Worm (Caenorhabditis elegans) whole organism, young adult: ENCODE data around the gene srx-33.

Experiments
- B0336.3 ChIP-seq: fragments of 200-800 bp; sonication (Bioruptor generic); IDR thresholded peaks from 2 replicates; pipeline ENCODE4 v1.3.6; 2022; ENCODE audit warnings: missing genetic modification characterization, missing compliant biosample characterization
- F22D6.2 ChIP-seq: sonication (generic microtip); optimal IDR thresholded peaks from 2 replicates; lab custom pipeline; 2016; ENCODE audit warnings: mild to moderate bottlenecking, missing genetic modification characterization, missing compliant biosample characterization
- F57C9.4 ChIP-seq: sonication (generic microtip); optimal IDR thresholded peaks from 2 replicates; lab custom pipeline; 2017; ENCODE audit warnings: mild to moderate bottlenecking, missing genetic modification characterization, missing compliant biosample characterization
- K11D2.4 ChIP-seq: fragments of 200-800 bp; sonication (Bioruptor generic); IDR thresholded peaks from 2 replicates; pipeline ENCODE4 v1.3.6; 2022; ENCODE audit warnings: missing genetic modification reagents, missing genetic modification characterization, missing compliant biosample characterization
- K12H6.12 ChIP-seq: fragments of 200-800 bp; sonication (Bioruptor generic); optimal IDR thresholded peaks from 2 replicates; lab custom pipeline; 2018; ENCODE audit warnings: mild to moderate bottlenecking, missing genetic modification characterization, missing compliant biosample characterization
- Y53F4B.3 ChIP-seq: fragments of 200-800 bp; sonication (Bioruptor generic); IDR thresholded peaks from 2 replicates; pipeline ENCODE4 v1.3.6; 2022; ENCODE audit warnings: missing genetic modification reagents, missing genetic modification characterization, missing compliant biosample characterization
- Y53G8AR.9 ChIP-seq: fragments of 200-800 bp; sonication (Bioruptor generic); conservative IDR thresholded peaks from 2 replicates; pipeline ENCODE4 v1.3.6; 2022; ENCODE audit warnings: missing genetic modification reagents, missing genetic modification characterization, missing compliant biosample characterization
- Y67H2A.10 ChIP-seq: fragments of 200-800 bp; sonication (Bioruptor generic); conservative IDR thresholded peaks from 2 replicates; pipeline ENCODE4 v1.3.6; 2022; ENCODE audit warnings: missing genetic modification reagents, missing genetic modification characterization, missing compliant biosample characterization
- ZK185.1 ChIP-seq: sonication (generic microtip); optimal IDR thresholded peaks from 2 replicates; lab custom pipeline; 2016; ENCODE audit warnings: mild to moderate bottlenecking, missing genetic modification characterization, missing compliant biosample characterization; ENCODE audit not compliant: poor library complexity, severe bottlenecking
- ama-1 ChIP-seq, 3 experiments: fragments of 150-350 bp in 1 of 3; sonication (generic microtip) in 2 of 3; optimal IDR thresholded peaks; 2 replicates each; lab custom pipeline; 2014 to 2018; ENCODE audit warnings: missing biosample characterization in 2 of 3, missing genetic modification characterization in 2 of 3, missing genetic modification reagents in 2 of 3
- atf-7 ChIP-seq: sonication (generic microtip); optimal IDR thresholded peaks from 2 replicates; lab custom pipeline; 2017; ENCODE audit warnings: mild to moderate bottlenecking, missing genetic modification characterization, missing compliant biosample characterization
- attf-5 ChIP-seq: fragments of 200-800 bp; sonication (Bioruptor generic); optimal IDR thresholded peaks from 2 replicates; lab custom pipeline; 2018; ENCODE audit warnings: mild to moderate bottlenecking, missing genetic modification characterization, missing compliant biosample characterization
- cebp-1 ChIP-seq, 2 experiments: fragments of 200-800 bp in 1 of 2; sonication (Bioruptor generic) in 1 of 2; sonication (generic microtip) in 1 of 2; IDR thresholded peaks in 1 of 2; optimal IDR thresholded peaks in 1 of 2; 2 replicates each; pipeline versions ENCODE4 v1.3.6 to Lab custom; 2017 to 2022; ENCODE audit warnings: missing compliant biosample characterization in 2 of 2, missing genetic modification characterization in 2 of 2, mild to moderate bottlenecking in 1 of 2, missing genetic modification reagents in 1 of 2, moderate library complexity in 1 of 2
- ceh-100 ChIP-seq: fragments of 200-800 bp; sonication (Bioruptor generic); IDR thresholded peaks from 2 replicates; pipeline ENCODE4 v1.3.6; 2022; ENCODE audit warnings: missing genetic modification reagents, missing genetic modification characterization, missing compliant biosample characterization
- ceh-91 ChIP-seq: fragments of 200-800 bp; sonication (Bioruptor generic); IDR thresholded peaks from 2 replicates; pipeline ENCODE4 v1.3.6; 2022; ENCODE audit warnings: missing genetic modification reagents, missing genetic modification characterization, missing compliant biosample characterization
- die-1 ChIP-seq: sonication (generic microtip); optimal IDR thresholded peaks from 2 replicates; lab custom pipeline; 2016; ENCODE audit warnings: missing genotype, mild to moderate bottlenecking, missing genetic modification characterization, missing compliant biosample characterization
- dox-1 ChIP-seq: fragments of 200-800 bp; sonication (Bioruptor generic); IDR thresholded peaks from 2 replicates; pipeline ENCODE4 v1.3.6; 2022; ENCODE audit warnings: missing genetic modification reagents, missing genetic modification characterization, missing compliant biosample characterization
- egl-44 ChIP-seq: fragments of 200-800 bp; sonication (Bioruptor generic); IDR thresholded peaks from 2 replicates; pipeline ENCODE4 v1.3.6; 2022; ENCODE audit warnings: missing genetic modification reagents, missing genetic modification characterization, missing compliant biosample characterization
- let-607 ChIP-seq, 2 experiments: fragments of 200-800 bp in 1 of 2; sonication (Bioruptor generic) in 1 of 2; sonication (generic microtip) in 1 of 2; optimal IDR thresholded peaks; 2 replicates each; lab custom pipeline; 2016 to 2018; ENCODE audit warnings: mild to moderate bottlenecking in 2 of 2, missing compliant biosample characterization in 2 of 2, missing genetic modification characterization in 2 of 2, moderate library complexity in 2 of 2, missing genotype in 1 of 2
- lin-26 ChIP-seq: fragments of 200-800 bp; sonication (Bioruptor generic); IDR thresholded peaks from 2 replicates; pipeline ENCODE4 v1.3.6; 2022; ENCODE audit warnings: missing genetic modification reagents, missing genetic modification characterization, missing compliant biosample characterization
- lin-40 ChIP-seq: sonication (generic microtip); optimal IDR thresholded peaks from 2 replicates; lab custom pipeline; 2016; ENCODE audit warnings: missing genetic modification characterization, mild to moderate bottlenecking, missing compliant biosample characterization, missing genotype, missing genetic modification reagents
- lsl-1 ChIP-seq: fragments of 200-800 bp; sonication (Bioruptor generic); optimal IDR thresholded peaks from 2 replicates; lab custom pipeline; 2018; ENCODE audit warnings: mild to moderate bottlenecking, missing genetic modification characterization, moderate library complexity, missing compliant biosample characterization
- madf-10 ChIP-seq: sonication (generic microtip); optimal IDR thresholded peaks from 2 replicates; lab custom pipeline; 2016; ENCODE audit warnings: mild to moderate bottlenecking, missing genetic modification characterization, missing compliant biosample characterization
- nfyb-1 ChIP-seq: fragments of 200-800 bp; sonication (Bioruptor generic); IDR thresholded peaks from 2 replicates; pipeline ENCODE4 v1.3.6; 2022; ENCODE audit warnings: missing genetic modification reagents, missing genetic modification characterization, missing compliant biosample characterization
- nhr-80 ChIP-seq: sonication (generic microtip); optimal IDR thresholded peaks from 2 replicates; lab custom pipeline; 2016; ENCODE audit warnings: missing genetic modification characterization, missing compliant biosample characterization
- nhr-90 ChIP-seq: sonication (generic microtip); optimal IDR thresholded peaks from 2 replicates; lab custom pipeline; 2016; ENCODE audit warnings: missing genotype, mild to moderate bottlenecking, missing genetic modification characterization, missing compliant biosample characterization
- sea-2 ChIP-seq: fragments of 200-800 bp; sonication (Bioruptor generic); IDR thresholded peaks from 2 replicates; pipeline ENCODE4 v1.3.6; 2022; ENCODE audit warnings: missing genetic modification characterization, missing compliant biosample characterization
- snpc-1.3 ChIP-seq: sonication (generic microtip); optimal IDR thresholded peaks from 2 replicates; lab custom pipeline; 2017; ENCODE audit warnings: missing genetic modification characterization, mild to moderate bottlenecking, missing compliant biosample characterization, antibody characterized with exemption, moderate library complexity, missing genotype, missing genetic modification reagents; ENCODE audit not compliant: insufficient read depth
- snpc-3.4 ChIP-seq: sonication (generic microtip); optimal IDR thresholded peaks from 2 replicates; lab custom pipeline; 2017; ENCODE audit warnings: missing genetic modification characterization, mild to moderate bottlenecking, missing compliant biosample characterization, antibody characterized with exemption, moderate library complexity, missing genotype, missing genetic modification reagents
- snpc-4 ChIP-seq, 5 experiments: fragments of 150-350 bp in 1 of 5; sonication (generic microtip) in 4 of 5; optimal IDR thresholded peaks; 2 replicates each; lab custom pipeline; 2014 to 2018; ENCODE audit warnings: missing genetic modification characterization in 5 of 5, missing biosample characterization in 3 of 5, antibody characterized with exemption in 2 of 5, mild to moderate bottlenecking in 2 of 5, missing compliant biosample characterization in 2 of 5, missing genotype in 2 of 5, moderate library complexity in 2 of 5, missing genetic modification reagents in 1 of 5
- somi-1 ChIP-seq: fragments of 200-800 bp; sonication (Bioruptor generic); optimal IDR thresholded peaks from 2 replicates; lab custom pipeline; 2018; ENCODE audit warnings: mild to moderate bottlenecking, missing genetic modification characterization, missing compliant biosample characterization
- tbp1 ChIP-seq: fragments of 200-800 bp; sonication (Bioruptor generic); optimal IDR thresholded peaks from 2 replicates; lab custom pipeline; 2018; ENCODE audit warnings: mild to moderate bottlenecking, missing genetic modification characterization, missing compliant biosample characterization
- unc-130 ChIP-seq: sonication (generic microtip); optimal IDR thresholded peaks from 2 replicates; lab custom pipeline; 2016; ENCODE audit warnings: missing genetic modification reagents, missing genetic modification characterization, missing compliant biosample characterization
- ztf-26 ChIP-seq: sonication (generic microtip); optimal IDR thresholded peaks from 2 replicates; lab custom pipeline; 2017; ENCODE audit warnings: missing genetic modification characterization, missing compliant biosample characterization

Gene srx-33

DNA sequence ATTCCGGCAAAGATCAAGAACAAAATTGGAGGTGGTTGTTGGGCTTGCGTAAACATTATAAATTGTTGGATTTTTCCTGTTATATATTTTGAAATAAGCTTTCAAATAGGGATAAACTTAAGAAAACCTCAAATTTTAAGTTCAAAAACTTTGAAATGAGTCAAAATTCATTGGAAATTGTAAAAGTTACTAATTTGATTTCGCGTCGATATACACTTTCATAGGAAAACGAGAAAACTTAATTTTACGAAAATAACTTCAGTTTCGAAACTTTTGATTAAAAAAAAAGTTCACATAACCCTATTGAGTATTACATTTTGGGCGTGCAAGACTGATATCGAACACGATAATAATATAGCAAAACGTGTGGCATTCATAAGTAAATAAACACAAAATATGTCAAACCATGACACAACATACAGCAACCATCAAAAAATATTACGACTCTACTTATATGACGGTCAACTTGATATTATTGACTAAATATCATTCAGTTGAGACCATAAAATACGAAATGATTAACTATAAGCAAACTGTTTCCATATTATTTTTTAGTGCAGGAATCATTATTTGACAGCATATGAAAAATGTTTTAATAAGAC, 22.5 kb downstream of the srx-33 start:
- TF ChIP-seq lsl-1 (GFP tag; lab: Kevin White, UChicago) = no peak

- TF ChIP-seq ceh-91 (GFP tag; lab: Robert Waterston, UW) = no peak
- no peak for TF ChIP-seq Y67H2A.10 (GFP tag; lab: Robert Waterston, UW)
- TF ChIP-seq ZK185.1 (tag; lab: Kevin White, UChicago) = no peak
- peak; percentile 40 for TF ChIP-seq nhr-80
These were observed 23.3 kb downstream of the srx-33 start for ce11 chrV:7095254-7095990.

DNA sequence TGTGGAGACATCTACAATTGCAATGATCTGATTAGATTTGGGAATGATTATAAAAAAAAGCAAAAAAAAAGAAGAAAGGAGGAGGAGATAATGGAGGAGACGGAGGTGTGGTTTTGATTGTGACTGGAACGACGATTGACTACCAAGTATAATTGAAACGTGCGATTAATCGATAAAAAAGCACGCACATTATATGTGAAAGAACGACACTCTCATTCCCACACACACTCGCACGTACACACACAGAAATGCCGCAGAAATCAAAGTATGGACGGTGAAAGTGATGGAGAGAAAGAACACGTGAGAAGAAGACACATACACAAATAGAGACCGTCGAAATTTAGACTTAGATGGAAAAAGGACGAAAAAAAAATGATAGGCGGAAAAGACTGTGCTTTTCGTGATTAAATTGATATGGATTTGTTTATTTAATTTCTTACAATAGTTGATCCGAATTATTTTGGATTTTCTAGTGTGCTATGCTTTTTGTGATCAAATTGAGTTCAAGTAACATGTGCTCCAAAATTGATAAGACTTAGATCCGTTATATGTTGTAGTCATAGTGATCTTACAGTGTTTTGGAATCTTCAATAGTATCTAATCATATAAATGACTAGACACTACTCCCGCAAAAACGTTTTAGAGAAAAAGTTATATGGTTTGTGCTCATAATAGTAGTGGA, 24.8 kb downstream of the srx-33 start, which contains the start of gene nhr-135:
Gene nhr-135, minus strand, starts transcription at position 51 of the 682 bp plus-strand sequence.
- TF ChIP-seq ceh-100 (no peak), nhr-90 (tag; lab: Kevin White, UChicago) (peak; percentile 17), nfyb-1 (peak; percentile 72; the same call in 1 of the 2 replicates), somi-1 (GFP tag; lab: Kevin White, UChicago) (peak; percentile 37), ama-1 (optimal IDR thresholded peaks at IDR 0.05; lab: Kevin White, UChicago) (peak; percentile 16), ama-1 (GFP tag; optimal IDR thresholded peaks at IDR 0.05; lab: Kevin White, UChicago) (no peak), ZK185.1 (tag; lab: Kevin White, UChicago) (peak; percentile 38), snpc-3.4 (tag; lab: Kevin White, UChicago) (no peak), attf-5 (GFP tag; lab: Kevin White, UChicago) (peak; percentile 66), lin-26 (GFP tag; lab: Robert Waterston, UW) (0 out of 2 replicates have a peak, but pooled peaks have one; percentile 50), nhr-80 (peak; percentile 92), K11D2.4 (GFP tag; lab: Robert Waterston, UW) (no peak), cebp-1 (GFP tag; IDR thresholded peaks at IDR 0.05; lab: Robert Waterston, UW) (0 out of 2 replicates have a peak, but pooled peaks have one; percentile 26), cebp-1 (tag; optimal IDR thresholded peaks at IDR 0.05; lab: Kevin White, UChicago) (peak; percentile 71), egl-44 (GFP tag; lab: Robert Waterston, UW) (peak; percentile 67; the same call in 1 of the 2 replicates), ztf-26 (tag; lab: Kevin White, UChicago) (peak; percentile 53), unc-130 (GFP tag; lab: Kevin White, UChicago) (no peak), snpc-4 (GFP tag; optimal IDR thresholded peaks at IDR 0.05; lab: Kevin White, UChicago) (no peak), snpc-4 (tag; optimal IDR thresholded peaks at IDR 0.05; lab: Kevin White, UChicago) (peak in 1 of 4 experiments; percentile 35), K12H6.12 (tag; lab: Kevin White, UChicago) (peak; percentile 3), snpc-1.3 (tag; lab: Kevin White, UChicago) (no peak), F57C9.4 (tag; lab: Kevin White, UChicago) (no peak), Y53G8AR.9 (GFP tag; lab: Robert Waterston, UW) (peak; percentile 34; the same call in 1 of the 2 replicates), atf-7 (tag; lab: Kevin White, UChicago) (peak; percentile 45), tbp1 (peak; percentile 39), Y53F4B.3 (GFP tag; lab: Robert Waterston, UW) (no peak), madf-10 (tag; lab: Kevin White, UChicago) (peak; percentile 61), lin-40 (tag; lab: Kevin White, UChicago) (peak; percentile 73), let-607 (tag; optimal IDR thresholded peaks at IDR 0.05; lab: Kevin White, UChicago) (peak; percentile 18 to 32), die-1 (tag; lab: Kevin White, UChicago) (no peak), dox-1 (GFP tag; lab: Robert Waterston, UW) (peak; percentile 44), B0336.3 (GFP tag; lab: Robert Waterston, UW) (0 out of 2 replicates have a peak, but pooled peaks have one; percentile 38), F22D6.2 (tag; lab: Kevin White, UChicago) (peak; percentile 48), sea-2 (GFP tag; lab: Robert Waterston, UW) (no peak)
